Worm (Caenorhabditis elegans) whole organism, L2 larva: ENCODE data around the gene phf-32.

Experiments
- C34F6.9 ChIP-seq: fragments of 150-350 bp; optimal IDR thresholded peaks from 2 replicates; lab custom pipeline; 2014; ENCODE audit warnings: missing biosample characterization, missing genetic modification characterization
- F13H6.1 ChIP-seq: sonication (generic microtip); optimal IDR thresholded peaks from 2 replicates; lab custom pipeline; 2016; ENCODE audit warnings: missing genetic modification characterization, missing compliant biosample characterization
- Y55F3AM.14 ChIP-seq: fragments of 200-800 bp; sonication (Bioruptor generic); optimal IDR thresholded peaks from 2 replicates; lab custom pipeline; 2018; ENCODE audit warnings: mild to moderate bottlenecking, missing genetic modification characterization, missing compliant biosample characterization
- ZK546.5 ChIP-seq: sonication (generic microtip); optimal IDR thresholded peaks from 2 replicates; lab custom pipeline; 2017; ENCODE audit warnings: missing biosample characterization, missing genetic modification characterization
- ama-1 ChIP-seq: fragments of 150-350 bp; optimal IDR thresholded peaks from 2 replicates; lab custom pipeline; 2018; ENCODE audit warnings: inconsistent platforms
- ceh-16 ChIP-seq: fragments of 150-350 bp; optimal IDR thresholded peaks from 2 replicates; lab custom pipeline; 2014; ENCODE audit warnings: missing biosample characterization, missing genetic modification characterization
- ceh-82 ChIP-seq: fragments of 150-350 bp; optimal IDR thresholded peaks from 2 replicates; lab custom pipeline; 2014; ENCODE audit warnings: missing biosample characterization, missing genetic modification characterization
- crh-2 ChIP-seq: sonication (generic microtip); optimal IDR thresholded peaks from 2 replicates; lab custom pipeline; 2017; ENCODE audit warnings: missing biosample characterization, missing genetic modification characterization
- dmd-4 ChIP-seq: sonication (generic microtip); optimal IDR thresholded peaks from 2 replicates; lab custom pipeline; 2017; ENCODE audit warnings: missing biosample characterization, missing genetic modification characterization
- egl-27 ChIP-seq: sonication (generic microtip); optimal IDR thresholded peaks from 3 replicates; lab custom pipeline; 2017; ENCODE audit warnings: missing biosample characterization, missing genetic modification reagents, missing genetic modification characterization
- elt-3 ChIP-seq: sonication (generic microtip); optimal IDR thresholded peaks from 2 replicates; lab custom pipeline; 2017; ENCODE audit warnings: missing biosample characterization, missing genetic modification characterization
- gmeb-1 ChIP-seq: fragments of 150-350 bp; optimal IDR thresholded peaks from 2 replicates; lab custom pipeline; 2014; ENCODE audit warnings: missing biosample characterization, missing genetic modification characterization
- lin-13 ChIP-seq: fragments of 150-350 bp; optimal IDR thresholded peaks from 2 replicates; lab custom pipeline; 2014; ENCODE audit warnings: missing biosample characterization, missing genetic modification reagents, missing genetic modification characterization
- lin-39 ChIP-seq: fragments of 150-350 bp; optimal IDR thresholded peaks from 2 replicates; lab custom pipeline; 2014; ENCODE audit warnings: missing biosample characterization, missing genetic modification reagents, missing genetic modification characterization
- mab-5 ChIP-seq: fragments of 150-350 bp; optimal IDR thresholded peaks from 2 replicates; lab custom pipeline; 2014; ENCODE audit warnings: missing biosample characterization, missing genetic modification characterization
- mdl-1 ChIP-seq, 2 experiments: fragments of 150-350 bp in 1 of 2; sonication (generic microtip) in 1 of 2; optimal IDR thresholded peaks; 2 replicates each; lab custom pipeline; 2017; ENCODE audit warnings: missing biosample characterization in 2 of 2, missing genetic modification characterization in 2 of 2
- nhr-11 ChIP-seq: fragments of 150-350 bp; optimal IDR thresholded peaks from 2 replicates; lab custom pipeline; 2014; ENCODE audit warnings: missing biosample characterization, missing genetic modification characterization
- nhr-12 ChIP-seq: fragments of 150-350 bp; optimal IDR thresholded peaks from 2 replicates; lab custom pipeline; 2014; ENCODE audit warnings: missing biosample characterization, missing genetic modification characterization
- nhr-129 ChIP-seq: fragments of 150-350 bp; optimal IDR thresholded peaks from 2 replicates; lab custom pipeline; 2014; ENCODE audit warnings: missing biosample characterization, missing genetic modification characterization
- nhr-23 ChIP-seq: fragments of 150-350 bp; optimal IDR thresholded peaks from 2 replicates; lab custom pipeline; 2014; ENCODE audit warnings: missing biosample characterization, missing genetic modification reagents, missing genetic modification characterization
- nhr-237 ChIP-seq: fragments of 150-350 bp; optimal IDR thresholded peaks from 2 replicates; lab custom pipeline; 2014; ENCODE audit warnings: missing biosample characterization, missing genetic modification characterization
- nhr-25 ChIP-seq: fragments of 150-350 bp; sonication (generic microtip); optimal IDR thresholded peaks from 3 replicates; lab custom pipeline; 2014; ENCODE audit warnings: missing biosample characterization, missing genetic modification characterization
- nhr-77 ChIP-seq: fragments of 150-350 bp; optimal IDR thresholded peaks from 2 replicates; lab custom pipeline; 2014; ENCODE audit warnings: missing biosample characterization, missing genetic modification characterization
- peb-1 ChIP-seq: fragments of 150-350 bp; optimal IDR thresholded peaks from 2 replicates; lab custom pipeline; 2014; ENCODE audit warnings: missing biosample characterization, missing genetic modification characterization
- sem-4 ChIP-seq: fragments of 150-350 bp; optimal IDR thresholded peaks from 2 replicates; lab custom pipeline; 2014; ENCODE audit warnings: missing biosample characterization, missing genetic modification reagents, missing genetic modification characterization
- skn-1 ChIP-seq: sonication (generic microtip); optimal IDR thresholded peaks from 2 replicates; lab custom pipeline; 2017; ENCODE audit warnings: missing biosample characterization, missing genetic modification characterization
- sma-9 ChIP-seq, 2 experiments: fragments of 150-350 bp in 1 of 2; sonication (generic microtip) in 1 of 2; optimal IDR thresholded peaks; 2 replicates each; lab custom pipeline; 2014 to 2016; ENCODE audit warnings: missing genetic modification characterization in 2 of 2, mild to moderate bottlenecking in 1 of 2, missing biosample characterization in 1 of 2, missing compliant biosample characterization in 1 of 2, missing genetic modification reagents in 1 of 2, moderate library complexity in 1 of 2
- snpc-4 ChIP-seq: fragments of 150-350 bp; optimal IDR thresholded peaks from 2 replicates; lab custom pipeline; 2014; ENCODE audit warnings: missing biosample characterization, missing genetic modification characterization
- unc-39 ChIP-seq: fragments of 150-350 bp; optimal IDR thresholded peaks from 2 replicates; lab custom pipeline; 2014; ENCODE audit warnings: missing biosample characterization, missing genetic modification characterization
- unc-62 ChIP-seq: fragments of 150-350 bp; optimal IDR thresholded peaks from 2 replicates; lab custom pipeline; 2014; ENCODE audit warnings: missing biosample characterization, missing genetic modification reagents, missing genetic modification characterization
- zag-1 ChIP-seq: fragments of 150-350 bp; optimal IDR thresholded peaks from 2 replicates; lab custom pipeline; 2014; ENCODE audit warnings: missing biosample characterization, missing genetic modification characterization
- ztf-1 ChIP-seq: fragments of 200-800 bp; sonication (Bioruptor generic); conservative IDR thresholded peaks from 2 replicates; pipeline ENCODE4 v1.3.6; 2022; ENCODE audit warnings: missing genetic modification characterization, missing compliant biosample characterization
- ztf-11 ChIP-seq: sonication (generic microtip); optimal IDR thresholded peaks from 2 replicates; lab custom pipeline; 2017; ENCODE audit warnings: missing biosample characterization, missing genetic modification characterization
- ztf-4 ChIP-seq: fragments of 150-350 bp; optimal IDR thresholded peaks from 2 replicates; lab custom pipeline; 2014; ENCODE audit warnings: missing biosample characterization, missing genetic modification characterization

Gene phf-32

DNA sequence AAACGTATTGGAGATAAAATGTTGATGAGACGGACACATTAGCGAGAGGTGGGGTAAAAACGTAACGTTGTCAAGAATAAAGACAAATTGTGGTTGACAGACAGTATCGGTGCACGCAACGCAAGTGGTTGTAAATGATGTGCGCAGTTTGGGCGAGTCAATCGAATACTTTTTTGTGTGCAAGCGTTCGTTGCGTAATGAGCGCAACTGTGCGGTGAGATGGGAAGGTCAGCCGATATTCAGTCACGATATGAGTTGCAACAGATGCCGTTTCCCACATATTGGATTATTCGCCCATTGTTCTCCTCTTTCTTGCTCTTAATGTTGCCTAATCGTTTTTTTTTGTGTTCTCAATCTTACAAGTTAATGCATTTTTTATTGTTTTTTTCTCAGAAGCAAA, 14.1 kb downstream of the phf-32 start, which contains the start of gene ceh-40:
Gene ceh-40, minus strand, starts transcription at position 41 of the 400 bp plus-strand sequence.
- TF ChIP-seq crh-2 (tag; lab: Kevin White, UChicago) = no peak
- no peak for TF ChIP-seq ztf-11 (tag; lab: Kevin White, UChicago)
- no peak for TF ChIP-seq ztf-1 (GFP tag; lab: Robert Waterston, UW)
- TF ChIP-seq egl-27 (tag; lab: Kevin White, UChicago) = no peak
- no peak for TF ChIP-seq lin-39 (tag; lab: Kevin White, UChicago)
- no peak for TF ChIP-seq nhr-11 (tag; lab: Kevin White, UChicago)
- no peak for TF ChIP-seq C34F6.9
- TF ChIP-seq ama-1 = no peak
- no peak for TF ChIP-seq F13H6.1

DNA sequence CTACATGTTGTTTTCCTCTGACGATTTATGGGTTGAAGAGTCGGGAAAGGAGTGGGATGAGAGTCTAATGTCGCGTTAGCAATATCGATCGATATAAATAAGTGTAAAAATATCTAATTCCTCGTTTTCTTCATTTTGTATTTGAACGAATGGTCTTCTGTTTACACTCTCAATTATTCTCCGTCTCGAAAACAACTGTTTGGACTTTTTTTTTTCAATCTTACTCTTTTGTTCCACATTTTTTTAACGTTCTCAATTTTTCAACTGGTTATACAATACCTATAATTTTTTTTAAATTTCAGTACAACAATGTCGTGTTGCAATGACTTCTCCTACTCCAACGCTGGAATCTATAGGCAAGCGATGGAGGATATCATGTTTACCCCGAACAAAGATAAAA, 14.7 kb downstream of the phf-32 start, which contains the start of gene F17A2.13:
Gene F17A2.13, plus strand, starts transcription at position 301 of the 400 bp plus-strand sequence.
- TF ChIP-seq unc-62 (GFP tag; lab: Kevin White, UChicago) (no peak), nhr-237 (tag; lab: Kevin White, UChicago) (no peak), ztf-4 (tag; lab: Kevin White, UChicago) (no peak), elt-3 (tag; lab: Kevin White, UChicago) (no peak), ceh-16 (tag; lab: Kevin White, UChicago) (no peak), nhr-11 (tag; lab: Kevin White, UChicago) (no peak), nhr-23 (tag; lab: Kevin White, UChicago) (no peak), ZK546.5 (tag; lab: Kevin White, UChicago) (no peak), ceh-82 (tag; lab: Kevin White, UChicago) (no peak), unc-39 (tag; lab: Kevin White, UChicago) (no peak), nhr-77 (tag; lab: Kevin White, UChicago) (no peak)

DNA sequence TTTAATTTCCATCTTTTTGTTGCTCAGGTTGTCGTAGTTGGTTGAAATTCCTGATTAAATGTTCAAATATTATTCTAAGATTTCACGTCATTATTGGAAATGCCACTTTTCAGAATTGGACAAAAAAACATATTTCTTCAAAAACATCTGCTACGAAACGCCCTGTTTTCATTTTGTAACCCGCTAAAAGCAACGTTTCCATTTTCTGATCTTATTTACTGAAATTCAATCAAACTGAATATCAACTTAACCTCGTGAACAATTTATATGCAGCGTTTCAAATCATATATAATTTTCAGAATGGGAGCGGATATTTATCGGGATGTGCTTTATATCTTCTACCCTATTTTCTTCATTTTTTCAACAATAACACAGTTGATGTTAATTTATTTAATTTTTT, 16.8 kb downstream of the phf-32 start, which contains the start of gene srd-40:
Gene srd-40, plus strand, starts transcription at position 301 of the 400 bp plus-strand sequence.
- no peak for TF ChIP-seq ztf-11 (tag; lab: Kevin White, UChicago)
- no peak for TF ChIP-seq nhr-129 (tag; lab: Kevin White, UChicago)
- no peak for TF ChIP-seq nhr-237 (tag; lab: Kevin White, UChicago)
- TF ChIP-seq, all 48 proteins: peak for 0

DNA sequence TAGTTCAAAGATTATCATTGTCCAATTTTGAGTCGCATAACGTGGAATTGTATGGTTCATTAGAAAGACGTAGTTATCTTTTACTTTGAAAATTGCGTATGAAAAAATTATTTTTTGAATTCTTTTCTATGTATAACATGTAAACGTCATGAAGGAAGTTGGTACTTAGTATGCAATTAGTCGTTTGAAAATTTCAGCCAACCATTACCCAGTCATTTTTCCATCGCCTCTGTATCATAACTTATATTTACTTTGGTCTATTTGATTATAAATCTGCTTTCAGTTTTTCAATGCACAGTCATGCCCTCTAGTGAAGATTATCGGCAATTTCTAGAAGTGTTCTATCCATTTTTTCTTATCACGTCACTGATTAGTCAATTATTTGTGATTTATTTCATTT, 19.8 kb downstream of the phf-32 start, which contains the start of gene srd-41:
Gene srd-41, plus strand, starts transcription at position 301 of the 400 bp plus-strand sequence.
- TF ChIP-seq ama-1 (no peak), nhr-25 (tag; lab: Kevin White, UChicago) (no peak), sma-9 (GFP tag; optimal IDR thresholded peaks at IDR 0.05; lab: Kevin White, UChicago) (no peak), sma-9 (tag; optimal IDR thresholded peaks at IDR 0.05; lab: Kevin White, UChicago) (no peak), nhr-12 (tag; lab: Kevin White, UChicago) (no peak), skn-1 (no peak), gmeb-1 (tag; lab: Kevin White, UChicago) (no peak), C34F6.9 (no peak), lin-39 (tag; lab: Kevin White, UChicago) (no peak), peb-1 (tag; lab: Kevin White, UChicago) (no peak), lin-13 (GFP tag; lab: Kevin White, UChicago) (no peak), ceh-16 (tag; lab: Kevin White, UChicago) (no peak), zag-1 (tag; lab: Kevin White, UChicago) (no peak), Y55F3AM.14 (GFP tag; lab: Kevin White, UChicago) (no peak), egl-27 (tag; lab: Kevin White, UChicago) (no peak), mab-5 (tag; lab: Kevin White, UChicago) (no peak), ztf-11 (tag; lab: Kevin White, UChicago) (no peak), nhr-23 (tag; lab: Kevin White, UChicago) (no peak), dmd-4 (tag; lab: Kevin White, UChicago) (no peak), elt-3 (tag; lab: Kevin White, UChicago) (no peak), snpc-4 (tag; lab: Kevin White, UChicago) (no peak)

DNA sequence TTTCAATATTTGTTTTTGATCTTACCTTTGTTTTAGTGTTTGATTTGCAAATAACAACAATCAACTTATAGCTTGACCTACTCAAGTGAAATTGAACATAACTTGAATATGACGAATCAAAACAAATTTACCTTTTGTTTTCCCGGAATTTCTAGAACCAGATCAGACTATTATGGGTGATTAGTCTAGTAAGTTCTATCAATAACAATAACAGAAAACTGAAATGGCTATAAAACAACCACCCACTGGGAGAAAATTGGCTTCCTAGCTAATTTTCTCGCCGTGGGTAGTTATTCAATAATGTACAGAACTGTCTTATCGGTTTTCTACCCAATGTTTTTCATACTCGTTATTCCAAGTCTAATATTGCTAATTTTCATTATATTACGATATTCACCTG, 22.0 kb downstream of the phf-32 start, which contains the start of gene srd-45:
Gene srd-45, plus strand, starts transcription at position 301 of the 400 bp plus-strand sequence.
- TF ChIP-seq sem-4 (tag; lab: Kevin White, UChicago) (no peak), mdl-1 (tag; optimal IDR thresholded peaks at IDR 0.05; lab: Kevin White, UChicago) (no peak)
- TF ChIP-seq, all 48 proteins: peak for 0
